Fruit fly (Drosophila melanogaster) whole organism, embryonic: ENCODE results near the gene APP-BP1.

Experiments
- Bgb ChIP-seq: fragments of 200-800 bp; sonication (Bioruptor generic); IDR thresholded peaks from 2 replicates; pipeline ENCODE4 v1.3.6; 2022; ENCODE audit warnings: missing biosample characterization, missing genetic modification characterization; ENCODE audit not compliant: partially characterized antibody
- Blimp-1 ChIP-seq: fragments of 200-800 bp; sonication (Bioruptor generic); optimal IDR thresholded peaks from 3 replicates; lab custom pipeline; 2018; ENCODE audit warnings: missing biosample characterization, missing genetic modification characterization, mild to moderate bottlenecking, moderate library complexity, missing genetic modification reagents
- CG10209 ChIP-seq: fragments of 200-800 bp; sonication (Bioruptor generic); optimal IDR thresholded peaks from 3 replicates; lab custom pipeline; 2017; ENCODE audit warnings: missing biosample characterization, mild to moderate bottlenecking, missing genetic modification characterization, missing genetic modification reagents
- CG10654 ChIP-seq: fragments of 200-800 bp; sonication (Bioruptor generic); optimal IDR thresholded peaks from 2 replicates; lab custom pipeline; 2016; ENCODE audit warnings: missing biosample characterization, missing genetic modification characterization
- CG11247 ChIP-seq: fragments of 200-800 bp; sonication (Bioruptor generic); IDR thresholded peaks from 2 replicates; pipeline ENCODE4 v1.3.6; 2022; ENCODE audit warnings: missing biosample characterization, missing genetic modification characterization
- CG12769 ChIP-seq: fragments of 200-800 bp; sonication (Bioruptor generic); optimal IDR thresholded peaks from 2 replicates; lab custom pipeline; 2019; ENCODE audit warnings: missing biosample characterization, mild to moderate bottlenecking, missing genetic modification characterization, moderate library complexity
- CG13424 ChIP-seq: fragments of 200-800 bp; sonication (Bioruptor generic); optimal IDR thresholded peaks from 2 replicates; lab custom pipeline; 2019; ENCODE audit warnings: missing biosample characterization, mild to moderate bottlenecking, missing genetic modification characterization, moderate library complexity
- CG14441 ChIP-seq: fragments of 200-800 bp; sonication (Bioruptor generic); IDR thresholded peaks from 2 replicates; pipeline ENCODE4 v1.3.6; 2022; ENCODE audit warnings: missing biosample characterization, missing genetic modification characterization
- CG14667 ChIP-seq: fragments of 200-800 bp; sonication (Bioruptor generic); IDR thresholded peaks from 2 replicates; pipeline ENCODE4 v1.3.6; 2022; ENCODE audit warnings: missing biosample characterization, missing genetic modification characterization
- CG18476 ChIP-seq: fragments of 200-800 bp; sonication (Bioruptor generic); optimal IDR thresholded peaks from 2 replicates; lab custom pipeline; 2016; ENCODE audit warnings: missing biosample characterization, mild to moderate bottlenecking, missing genetic modification characterization
- CG18599 ChIP-seq: fragments of 200-800 bp; sonication (Bioruptor generic); optimal IDR thresholded peaks from 3 replicates; lab custom pipeline; 2017; ENCODE audit warnings: missing biosample characterization, missing genetic modification characterization, mild to moderate bottlenecking, moderate library complexity, missing genetic modification reagents
- CG2199 ChIP-seq: fragments of 200-800 bp; sonication (Bioruptor generic); IDR thresholded peaks from 3 replicates; pipeline ENCODE4 v1.3.6; 2022; ENCODE audit warnings: missing biosample characterization, missing genetic modification characterization
- CG30403 ChIP-seq: fragments of 200-800 bp; sonication (Bioruptor generic); optimal IDR thresholded peaks from 3 replicates; lab custom pipeline; 2016; ENCODE audit warnings: missing biosample characterization, missing genetic modification characterization
- CG3726 ChIP-seq: fragments of 200-800 bp; sonication (Bioruptor generic); IDR thresholded peaks from 3 replicates; pipeline ENCODE4, ENCODE4 v1.3.6; 2022; ENCODE audit warnings: missing biosample characterization, missing genetic modification characterization
- CG4617 ChIP-seq: fragments of 200-800 bp; sonication (Bioruptor generic); optimal IDR thresholded peaks from 3 replicates; lab custom pipeline; 2016; ENCODE audit warnings: missing biosample characterization, missing genetic modification characterization, borderline replicate concordance
- CG8089 ChIP-seq: fragments of 200-800 bp; sonication (Bioruptor generic); optimal IDR thresholded peaks from 3 replicates; lab custom pipeline; 2016; ENCODE audit warnings: missing biosample characterization, missing genetic modification characterization
- CG8359 ChIP-seq: fragments of 200-800 bp; sonication (Bioruptor generic); optimal IDR thresholded peaks from 2 replicates; lab custom pipeline; 2017; ENCODE audit warnings: missing biosample characterization, mild to moderate bottlenecking, missing genetic modification characterization, borderline replicate concordance
- CG9797 ChIP-seq: fragments of 200-800 bp; sonication (Bioruptor generic); optimal IDR thresholded peaks from 3 replicates; lab custom pipeline; 2018; ENCODE audit warnings: missing biosample characterization, mild to moderate bottlenecking, missing genetic modification characterization
- Hr78 ChIP-seq, 2 experiments: fragments of 200-800 bp in 1 of 2; fragments of >200 bp in 1 of 2; sonication (Bioruptor generic) in 1 of 2; optimal IDR thresholded peaks; 2 replicates each; lab custom pipeline; 2017 to 2019; ENCODE audit warnings: missing biosample characterization in 2 of 2, missing genetic modification characterization in 2 of 2, mild to moderate bottlenecking in 1 of 2, moderate library complexity in 1 of 2
- NC2α ChIP-seq: fragments of 200-800 bp; sonication (Bioruptor generic); optimal IDR thresholded peaks from 2 replicates; lab custom pipeline; 2016; ENCODE audit warnings: missing biosample characterization, missing genetic modification characterization
- Pdp1 ChIP-seq, 2 experiments: fragments of 200-800 bp; sonication (Bioruptor generic); optimal IDR thresholded peaks; 3 replicates each; lab custom pipeline; 2016; ENCODE audit warnings: missing biosample characterization in 2 of 2, missing genetic modification characterization in 2 of 2, mild to moderate bottlenecking in 1 of 2, moderate library complexity in 1 of 2
- Sox100B ChIP-seq: fragments of 200-800 bp; sonication (Bioruptor generic); optimal IDR thresholded peaks from 3 replicates; lab custom pipeline; 2018; ENCODE audit warnings: missing biosample characterization, mild to moderate bottlenecking, missing genetic modification characterization
- TFAM ChIP-seq: fragments of 200-800 bp; sonication (Bioruptor generic); optimal IDR thresholded peaks from 2 replicates; lab custom pipeline; 2017; ENCODE audit warnings: missing biosample characterization, missing genetic modification characterization, inconsistent platforms
- Usf ChIP-seq: fragments of 200-800 bp; sonication (Bioruptor generic); optimal IDR thresholded peaks from 2 replicates; lab custom pipeline; 2017; ENCODE audit warnings: missing genotype, missing biosample characterization, missing genetic modification characterization
- bsh ChIP-seq, 2 experiments: fragments of 200-800 bp; sonication (Bioruptor generic); optimal IDR thresholded peaks; 2 replicates each; lab custom pipeline; 2017 to 2018; ENCODE audit warnings: mild to moderate bottlenecking in 2 of 2, missing biosample characterization in 2 of 2, missing genetic modification characterization in 2 of 2, moderate library complexity in 1 of 2
- chinmo ChIP-seq: fragments of 200-800 bp; sonication (Bioruptor generic); IDR thresholded peaks from 4 replicates; pipeline ENCODE4 v1.3.6; 2022; ENCODE audit warnings: missing biosample characterization, missing genetic modification characterization; ENCODE audit not compliant: partially characterized antibody
- hbn ChIP-seq: fragments of 200-800 bp; sonication (Bioruptor generic); IDR thresholded peaks from 2 replicates; pipeline ENCODE4 v1.3.6; 2022; ENCODE audit warnings: missing biosample characterization, missing genetic modification characterization; ENCODE audit not compliant: partially characterized antibody
- jigr1 ChIP-seq: fragments of 200-800 bp; sonication (Bioruptor generic); IDR thresholded peaks from 3 replicates; pipeline ENCODE4 v1.3.6; 2022; ENCODE audit warnings: missing biosample characterization, missing genetic modification characterization
- lilli ChIP-seq: fragments of 200-800 bp; sonication (Bioruptor generic); optimal IDR thresholded peaks from 3 replicates; lab custom pipeline; 2016; ENCODE audit warnings: missing biosample characterization, missing genetic modification characterization
- nerfin-2 ChIP-seq: fragments of 200-800 bp; sonication (Bioruptor generic); IDR thresholded peaks from 2 replicates; pipeline ENCODE4 v1.3.6; 2022; ENCODE audit warnings: missing biosample characterization, missing genetic modification characterization; ENCODE audit not compliant: partially characterized antibody
- run ChIP-seq: fragments of 200-800 bp; sonication (Bioruptor generic); optimal IDR thresholded peaks from 3 replicates; lab custom pipeline; 2018; ENCODE audit warnings: missing biosample characterization, mild to moderate bottlenecking, missing genetic modification characterization
- sd ChIP-seq: fragments of 200-800 bp; sonication (Bioruptor generic); optimal IDR thresholded peaks from 3 replicates; lab custom pipeline; 2018; ENCODE audit warnings: missing biosample characterization, mild to moderate bottlenecking, missing genetic modification characterization, moderate library complexity
- sisA ChIP-seq: fragments of 200-800 bp; sonication (Bioruptor generic); IDR thresholded peaks from 2 replicates; pipeline ENCODE4 v1.3.6; 2022; ENCODE audit warnings: missing biosample characterization, missing genetic modification characterization
- so ChIP-seq: fragments of 200-800 bp; sonication (Bioruptor generic); IDR thresholded peaks from 3 replicates; pipeline ENCODE4 v1.3.6; 2022; ENCODE audit warnings: missing biosample characterization, missing genetic modification characterization
- tll ChIP-seq, 2 experiments: fragments of 200-800 bp in 1 of 2; fragments of >200 bp in 1 of 2; sonication (Bioruptor generic) in 1 of 2; optimal IDR thresholded peaks; 2 replicates each; lab custom pipeline; 2017 to 2019; ENCODE audit warnings: missing biosample characterization in 2 of 2, missing genetic modification characterization in 2 of 2, mild to moderate bottlenecking in 1 of 2, moderate library complexity in 1 of 2
- unc-4 ChIP-seq: fragments of 200-800 bp; sonication (Bioruptor generic); IDR thresholded peaks from 2 replicates; pipeline ENCODE4 v1.3.6; 2022; ENCODE audit warnings: missing biosample characterization, missing genetic modification characterization; ENCODE audit not compliant: partially characterized antibody

The APP-BP1 gene

dm6 chr3L:11124439-11124838, 26.2 kb downstream of the APP-BP1 start (continued):
- TF ChIP-seq nerfin-2 (GFP tag; lab: Robert Waterston, UW) (no peak), CG11247 (GFP tag; lab: Robert Waterston, UW) (no peak), CG9797 (GFP tag; lab: Kevin White, UChicago) (no peak), CG4617 (no peak), lilli (GFP tag; lab: Kevin White, UChicago) (peak; percentile 37), TFAM (GFP tag; lab: Kevin White, UChicago) (no peak), CG10209 (GFP tag; lab: Kevin White, UChicago) (no peak), Usf (GFP tag; lab: Kevin White, UChicago) (no peak), NC2α (GFP tag; lab: Kevin White, UChicago) (no peak), CG18599 (GFP tag; lab: Kevin White, UChicago) (peak; percentile 1), CG2199 (GFP tag; lab: Robert Waterston, UW) (no peak), Blimp-1 (GFP tag; lab: Kevin White, UChicago) (peak; percentile 16), CG8359 (GFP tag; lab: Kevin White, UChicago) (no peak), CG8089 (GFP tag; lab: Kevin White, UChicago) (no peak), bsh (GFP tag; optimal IDR thresholded peaks at IDR 0.05; lab: Kevin White, UChicago) (peak in 1 of 2 experiments; percentile 10), CG13424 (peak; percentile 23), hbn (GFP tag; lab: Robert Waterston, UW) (no peak), CG30403 (no peak), tll (GFP tag; optimal IDR thresholded peaks at IDR 0.05; lab: Kevin White, UChicago) (no peak), CG10654 (no peak), jigr1 (GFP tag; lab: Robert Waterston, UW) (no peak), CG14667 (GFP tag; lab: Robert Waterston, UW) (no peak), CG14441 (GFP tag; lab: Robert Waterston, UW) (no peak), sisA (GFP tag; lab: Robert Waterston, UW) (no peak), run (tag; lab: Kevin White, UChicago) (no peak), unc-4 (GFP tag; lab: Robert Waterston, UW) (no peak), Sox100B (GFP tag; lab: Kevin White, UChicago) (peak; percentile 10)

dm6 chr3L:11124841-11125240, 26.6 kb downstream of the APP-BP1 start:
- TF ChIP-seq CG3726 (no peak), Hr78 (GFP tag; optimal IDR thresholded peaks at IDR 0.05; lab: Kevin White, UChicago) (peak in 1 of 2 experiments; percentile 20), CG18476 (GFP tag; lab: Kevin White, UChicago) (no peak), chinmo (GFP tag; lab: Robert Waterston, UW) (0 out of 4 replicates have a peak, but pooled peaks have one; percentile 28), sd (peak; percentile 57), CG12769 (tag; lab: Kevin White, UChicago) (peak; percentile 43), Pdp1 (GFP tag; optimal IDR thresholded peaks at IDR 0.05; lab: Kevin White, UChicago) (peak in 1 of 2 experiments; percentile 11), Bgb (0 out of 2 replicates have a peak, but pooled peaks have one; percentile 11), so (peak; percentile 71; the same call in 2 of the 3 replicates)
- TF ChIP-seq, all 482 proteins: peak for 7
